Fruit fly (Drosophila melanogaster) whole organism, embryonic: Measurements from ENCODE around the gene CG10801.

Experiments
- Antp ChIP-seq: fragments of 200-800 bp; sonication (Bioruptor generic); optimal IDR thresholded peaks from 3 replicates; lab custom pipeline; 2016; ENCODE audit warnings: missing biosample characterization, missing genetic modification characterization
- C15 ChIP-seq: fragments of 200-800 bp; sonication (Bioruptor generic); IDR thresholded peaks from 3 replicates; pipeline ENCODE4 v1.3.6; 2022; ENCODE audit warnings: missing biosample characterization, missing genetic modification characterization
- Doc2 ChIP-seq: fragments of 200-800 bp; sonication (Bioruptor generic); IDR thresholded peaks from 2 replicates; pipeline ENCODE4 v1.3.6; 2022; ENCODE audit warnings: missing biosample characterization, missing genetic modification characterization
- Oli ChIP-seq: fragments of 200-800 bp; sonication (Bioruptor generic); optimal IDR thresholded peaks from 2 replicates; lab custom pipeline; 2018; ENCODE audit warnings: missing biosample characterization, mild to moderate bottlenecking, missing genetic modification characterization, moderate library complexity
- chm ChIP-seq: fragments of 200-800 bp; sonication (Bioruptor generic); IDR thresholded peaks from 2 replicates; pipeline ENCODE4 v1.3.6; 2022; ENCODE audit warnings: missing biosample characterization, missing genetic modification characterization
- salm ChIP-seq: fragments of 200-800 bp; sonication (Bioruptor generic); optimal IDR thresholded peaks from 2 replicates; lab custom pipeline; 2018; ENCODE audit warnings: missing biosample characterization, mild to moderate bottlenecking, missing genetic modification characterization

DNA sequence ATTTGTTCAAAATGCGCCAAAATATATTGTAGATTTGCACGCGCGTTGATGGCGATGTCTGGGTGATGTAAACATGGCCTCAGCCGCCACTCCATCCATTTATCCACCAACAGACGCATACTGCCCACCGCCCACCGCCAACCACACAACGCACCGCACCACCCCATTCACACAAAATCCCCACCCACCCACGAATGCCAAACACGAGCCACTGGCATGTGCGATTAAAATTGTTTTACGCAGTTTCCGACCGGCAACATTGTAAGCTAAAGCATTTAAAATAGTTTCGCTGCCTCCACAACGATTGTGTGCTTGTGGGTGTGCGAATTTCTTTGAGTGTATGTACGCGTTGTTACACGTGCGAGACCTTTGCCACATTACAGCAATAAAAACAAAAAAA lies 19.9 kb upstream of the CG10801 start:
- TF ChIP-seq salm (tag; lab: Kevin White, UChicago) (no peak), Oli (tag; lab: Kevin White, UChicago) (no peak), Doc2 (GFP tag; lab: Robert Waterston, UW) (no peak), C15 (GFP tag; lab: Robert Waterston, UW) (no peak), chm (GFP tag; lab: Robert Waterston, UW) (no peak), Antp (GFP tag; lab: Kevin White, UChicago) (no peak)
